Worm (Caenorhabditis elegans) whole organism, L2 larva: Measurements from ENCODE around the gene C14A4.8.

Experiments
- C34F6.9 ChIP-seq: fragments of 150-350 bp; optimal IDR thresholded peaks from 2 replicates; lab custom pipeline; 2014; ENCODE audit warnings: missing biosample characterization, missing genetic modification characterization
- F13H6.1 ChIP-seq: sonication (generic microtip); optimal IDR thresholded peaks from 2 replicates; lab custom pipeline; 2016; ENCODE audit warnings: missing genetic modification characterization, missing compliant biosample characterization
- R02D3.7 ChIP-seq: fragments of 150-350 bp; optimal IDR thresholded peaks from 2 replicates; lab custom pipeline; 2014; ENCODE audit warnings: missing biosample characterization, missing genetic modification characterization
- Y55F3AM.14 ChIP-seq: fragments of 200-800 bp; sonication (Bioruptor generic); optimal IDR thresholded peaks from 2 replicates; lab custom pipeline; 2018; ENCODE audit warnings: mild to moderate bottlenecking, missing genetic modification characterization, missing compliant biosample characterization
- ZK546.5 ChIP-seq: sonication (generic microtip); optimal IDR thresholded peaks from 2 replicates; lab custom pipeline; 2017; ENCODE audit warnings: missing biosample characterization, missing genetic modification characterization
- alr-1 ChIP-seq: fragments of 150-350 bp; optimal IDR thresholded peaks from 2 replicates; lab custom pipeline; 2014; ENCODE audit warnings: missing biosample characterization, missing genetic modification characterization
- aly-2 ChIP-seq: fragments of 150-350 bp; optimal IDR thresholded peaks from 2 replicates; lab custom pipeline; 2014; ENCODE audit warnings: missing biosample characterization, missing genetic modification characterization
- ama-1 ChIP-seq: fragments of 150-350 bp; optimal IDR thresholded peaks from 2 replicates; lab custom pipeline; 2018; ENCODE audit warnings: inconsistent platforms
- blmp-1 ChIP-seq: sonication (generic microtip); optimal IDR thresholded peaks from 2 replicates; lab custom pipeline; 2017; ENCODE audit warnings: missing genetic modification characterization, mild to moderate bottlenecking, missing compliant biosample characterization, antibody characterized with exemption, moderate library complexity; ENCODE audit not compliant: insufficient read depth
- ceh-16 ChIP-seq: fragments of 150-350 bp; optimal IDR thresholded peaks from 2 replicates; lab custom pipeline; 2014; ENCODE audit warnings: missing biosample characterization, missing genetic modification characterization
- ceh-82 ChIP-seq: fragments of 150-350 bp; optimal IDR thresholded peaks from 2 replicates; lab custom pipeline; 2014; ENCODE audit warnings: missing biosample characterization, missing genetic modification characterization
- crh-2 ChIP-seq: sonication (generic microtip); optimal IDR thresholded peaks from 2 replicates; lab custom pipeline; 2017; ENCODE audit warnings: missing biosample characterization, missing genetic modification characterization
- dmd-4 ChIP-seq: sonication (generic microtip); optimal IDR thresholded peaks from 2 replicates; lab custom pipeline; 2017; ENCODE audit warnings: missing biosample characterization, missing genetic modification characterization
- egl-27 ChIP-seq: sonication (generic microtip); optimal IDR thresholded peaks from 3 replicates; lab custom pipeline; 2017; ENCODE audit warnings: missing biosample characterization, missing genetic modification reagents, missing genetic modification characterization
- elt-1 ChIP-seq: fragments of 150-350 bp; optimal IDR thresholded peaks from 2 replicates; lab custom pipeline; 2014; ENCODE audit warnings: missing biosample characterization, missing genetic modification characterization
- elt-3 ChIP-seq: sonication (generic microtip); optimal IDR thresholded peaks from 2 replicates; lab custom pipeline; 2017; ENCODE audit warnings: missing biosample characterization, missing genetic modification characterization
- fos-1 ChIP-seq: fragments of 150-350 bp; optimal IDR thresholded peaks from 2 replicates; lab custom pipeline; 2014; ENCODE audit warnings: missing biosample characterization, missing genetic modification characterization
- gmeb-1 ChIP-seq: fragments of 150-350 bp; optimal IDR thresholded peaks from 2 replicates; lab custom pipeline; 2014; ENCODE audit warnings: missing biosample characterization, missing genetic modification characterization
- lin-11 ChIP-seq: fragments of 150-350 bp; sonication (generic microtip); optimal IDR thresholded peaks from 2 replicates; lab custom pipeline; 2014; ENCODE audit warnings: missing biosample characterization, missing genetic modification characterization, inconsistent platforms, mixed read lengths
- lin-13 ChIP-seq: fragments of 150-350 bp; optimal IDR thresholded peaks from 2 replicates; lab custom pipeline; 2014; ENCODE audit warnings: missing biosample characterization, missing genetic modification reagents, missing genetic modification characterization
- lin-39 ChIP-seq: fragments of 150-350 bp; optimal IDR thresholded peaks from 2 replicates; lab custom pipeline; 2014; ENCODE audit warnings: missing biosample characterization, missing genetic modification reagents, missing genetic modification characterization
- lsy-2 ChIP-seq, 2 experiments: fragments of 150-350 bp in 1 of 2; sonication (generic microtip) in 1 of 2; optimal IDR thresholded peaks; 2 replicates each; lab custom pipeline; 2014 to 2017; ENCODE audit warnings: missing biosample characterization in 2 of 2, missing genetic modification characterization in 2 of 2
- mab-5 ChIP-seq: fragments of 150-350 bp; optimal IDR thresholded peaks from 2 replicates; lab custom pipeline; 2014; ENCODE audit warnings: missing biosample characterization, missing genetic modification characterization
- mbf-1 ChIP-seq: sonication (generic microtip); optimal IDR thresholded peaks from 2 replicates; lab custom pipeline; 2017; ENCODE audit warnings: missing biosample characterization, missing genetic modification characterization
- mdl-1 ChIP-seq, 2 experiments: fragments of 150-350 bp in 1 of 2; sonication (generic microtip) in 1 of 2; optimal IDR thresholded peaks; 2 replicates each; lab custom pipeline; 2017; ENCODE audit warnings: missing biosample characterization in 2 of 2, missing genetic modification characterization in 2 of 2
- nhr-10 ChIP-seq: sonication (generic microtip); optimal IDR thresholded peaks from 2 replicates; lab custom pipeline; 2017; ENCODE audit warnings: missing biosample characterization, missing genetic modification characterization
- nhr-11 ChIP-seq: fragments of 150-350 bp; optimal IDR thresholded peaks from 2 replicates; lab custom pipeline; 2014; ENCODE audit warnings: missing biosample characterization, missing genetic modification characterization
- nhr-12 ChIP-seq: fragments of 150-350 bp; optimal IDR thresholded peaks from 2 replicates; lab custom pipeline; 2014; ENCODE audit warnings: missing biosample characterization, missing genetic modification characterization
- nhr-129 ChIP-seq: fragments of 150-350 bp; optimal IDR thresholded peaks from 2 replicates; lab custom pipeline; 2014; ENCODE audit warnings: missing biosample characterization, missing genetic modification characterization
- nhr-21 ChIP-seq: fragments of 150-350 bp; optimal IDR thresholded peaks from 2 replicates; lab custom pipeline; 2014; ENCODE audit warnings: missing biosample characterization, missing genetic modification characterization
- nhr-23 ChIP-seq: fragments of 150-350 bp; optimal IDR thresholded peaks from 2 replicates; lab custom pipeline; 2014; ENCODE audit warnings: missing biosample characterization, missing genetic modification reagents, missing genetic modification characterization
- nhr-237 ChIP-seq: fragments of 150-350 bp; optimal IDR thresholded peaks from 2 replicates; lab custom pipeline; 2014; ENCODE audit warnings: missing biosample characterization, missing genetic modification characterization
- nhr-25 ChIP-seq: fragments of 150-350 bp; sonication (generic microtip); optimal IDR thresholded peaks from 3 replicates; lab custom pipeline; 2014; ENCODE audit warnings: missing biosample characterization, missing genetic modification characterization
- nhr-6 ChIP-seq: fragments of 150-350 bp; optimal IDR thresholded peaks from 2 replicates; lab custom pipeline; 2014; ENCODE audit warnings: missing biosample characterization, missing genetic modification characterization
- nhr-77 ChIP-seq: fragments of 150-350 bp; optimal IDR thresholded peaks from 2 replicates; lab custom pipeline; 2014; ENCODE audit warnings: missing biosample characterization, missing genetic modification characterization
- peb-1 ChIP-seq: fragments of 150-350 bp; optimal IDR thresholded peaks from 2 replicates; lab custom pipeline; 2014; ENCODE audit warnings: missing biosample characterization, missing genetic modification characterization
- sem-4 ChIP-seq: fragments of 150-350 bp; optimal IDR thresholded peaks from 2 replicates; lab custom pipeline; 2014; ENCODE audit warnings: missing biosample characterization, missing genetic modification reagents, missing genetic modification characterization
- skn-1 ChIP-seq: sonication (generic microtip); optimal IDR thresholded peaks from 2 replicates; lab custom pipeline; 2017; ENCODE audit warnings: missing biosample characterization, missing genetic modification characterization
- sma-3 ChIP-seq: sonication (generic microtip); optimal IDR thresholded peaks from 2 replicates; lab custom pipeline; 2016; ENCODE audit warnings: missing genetic modification reagents, missing genetic modification characterization, missing compliant biosample characterization
- sma-9 ChIP-seq, 2 experiments: fragments of 150-350 bp in 1 of 2; sonication (generic microtip) in 1 of 2; optimal IDR thresholded peaks; 2 replicates each; lab custom pipeline; 2014 to 2016; ENCODE audit warnings: missing genetic modification characterization in 2 of 2, mild to moderate bottlenecking in 1 of 2, missing biosample characterization in 1 of 2, missing compliant biosample characterization in 1 of 2, missing genetic modification reagents in 1 of 2, moderate library complexity in 1 of 2
- snpc-4 ChIP-seq: fragments of 150-350 bp; optimal IDR thresholded peaks from 2 replicates; lab custom pipeline; 2014; ENCODE audit warnings: missing biosample characterization, missing genetic modification characterization
- unc-39 ChIP-seq: fragments of 150-350 bp; optimal IDR thresholded peaks from 2 replicates; lab custom pipeline; 2014; ENCODE audit warnings: missing biosample characterization, missing genetic modification characterization
- unc-55 ChIP-seq: fragments of 150-350 bp; sonication (generic microtip); optimal IDR thresholded peaks from 3 replicates; lab custom pipeline; 2014; ENCODE audit warnings: missing biosample characterization, missing genetic modification reagents, missing genetic modification characterization
- unc-62 ChIP-seq: fragments of 150-350 bp; optimal IDR thresholded peaks from 2 replicates; lab custom pipeline; 2014; ENCODE audit warnings: missing biosample characterization, missing genetic modification reagents, missing genetic modification characterization
- zag-1 ChIP-seq: fragments of 150-350 bp; optimal IDR thresholded peaks from 2 replicates; lab custom pipeline; 2014; ENCODE audit warnings: missing biosample characterization, missing genetic modification characterization
- ztf-1 ChIP-seq: fragments of 200-800 bp; sonication (Bioruptor generic); conservative IDR thresholded peaks from 2 replicates; pipeline ENCODE4 v1.3.6; 2022; ENCODE audit warnings: missing genetic modification characterization, missing compliant biosample characterization
- ztf-11 ChIP-seq: sonication (generic microtip); optimal IDR thresholded peaks from 2 replicates; lab custom pipeline; 2017; ENCODE audit warnings: missing biosample characterization, missing genetic modification characterization
- ztf-4 ChIP-seq: fragments of 150-350 bp; optimal IDR thresholded peaks from 2 replicates; lab custom pipeline; 2014; ENCODE audit warnings: missing biosample characterization, missing genetic modification characterization

The C14A4.8 gene

DNA sequence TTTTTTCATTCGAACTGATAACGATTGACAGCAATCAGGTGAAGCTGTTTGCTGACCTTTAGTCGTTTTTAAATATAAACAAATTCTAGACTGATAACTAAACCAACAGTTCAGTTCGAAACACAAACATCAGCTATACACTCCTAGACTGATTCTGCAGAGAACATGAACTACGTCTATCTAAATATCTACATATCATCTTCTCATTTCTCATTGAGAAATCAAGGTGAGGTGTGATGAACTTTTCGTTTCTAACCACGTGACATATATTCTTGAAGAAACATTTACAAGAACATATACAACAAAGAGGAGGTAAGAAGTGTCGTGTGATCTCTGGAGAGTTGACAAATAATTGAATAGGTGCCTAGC, 40.7 kb downstream of the C14A4.8 start:
- TF ChIP-seq nhr-25 (tag; lab: Kevin White, UChicago) (peak; percentile 90), sma-3 (peak; percentile 41), nhr-129 (tag; lab: Kevin White, UChicago) (peak; percentile 85), nhr-6 (peak; percentile 71), skn-1 (no peak), ceh-82 (tag; lab: Kevin White, UChicago) (no peak), ceh-16 (tag; lab: Kevin White, UChicago) (no peak), ztf-11 (tag; lab: Kevin White, UChicago) (no peak), mdl-1 (tag; optimal IDR thresholded peaks at IDR 0.05; lab: Kevin White, UChicago) (peak in 1 of 2 experiments; percentile 50), mab-5 (tag; lab: Kevin White, UChicago) (no peak), gmeb-1 (tag; lab: Kevin White, UChicago) (peak; percentile 37), crh-2 (tag; lab: Kevin White, UChicago) (peak; percentile 79), egl-27 (tag; lab: Kevin White, UChicago) (no peak), nhr-12 (tag; lab: Kevin White, UChicago) (no peak), sma-9 (GFP tag; optimal IDR thresholded peaks at IDR 0.05; lab: Kevin White, UChicago) (peak; percentile 77), sma-9 (tag; optimal IDR thresholded peaks at IDR 0.05; lab: Kevin White, UChicago) (no peak), lin-39 (tag; lab: Kevin White, UChicago) (no peak), lsy-2 (tag; optimal IDR thresholded peaks at IDR 0.05; lab: Kevin White, UChicago) (peak in 1 of 2 experiments; percentile 62), nhr-10 (tag; lab: Kevin White, UChicago) (no peak), ama-1 (peak; percentile 15), fos-1 (tag; lab: Kevin White, UChicago) (peak; percentile 5), nhr-77 (tag; lab: Kevin White, UChicago) (no peak), F13H6.1 (tag; lab: Kevin White, UChicago) (peak; percentile 36), ztf-4 (tag; lab: Kevin White, UChicago) (peak; percentile 93), unc-39 (tag; lab: Kevin White, UChicago) (no peak), sem-4 (tag; lab: Kevin White, UChicago) (no peak), mbf-1 (no peak), nhr-11 (peak; percentile 41), snpc-4 (tag; lab: Kevin White, UChicago) (peak; percentile 13), nhr-237 (tag; lab: Kevin White, UChicago) (no peak), ztf-1 (GFP tag; lab: Robert Waterston, UW) (no peak), elt-1 (tag; lab: Kevin White, UChicago) (no peak), C34F6.9 (tag; lab: Kevin White, UChicago) (peak; percentile 80), lin-11 (no peak), peb-1 (tag; lab: Kevin White, UChicago) (no peak), aly-2 (tag; lab: Kevin White, UChicago) (no peak), unc-55 (GFP tag; lab: Kevin White, UChicago) (no peak), blmp-1 (tag; lab: Kevin White, UChicago) (peak; percentile 75), R02D3.7 (tag; lab: Kevin White, UChicago) (no peak), ZK546.5 (tag; lab: Kevin White, UChicago) (no peak), elt-3 (no peak), zag-1 (tag; lab: Kevin White, UChicago) (no peak), Y55F3AM.14 (GFP tag; lab: Kevin White, UChicago) (no peak), alr-1 (no peak), nhr-23 (tag; lab: Kevin White, UChicago) (no peak), unc-62 (GFP tag; lab: Kevin White, UChicago) (no peak), nhr-21 (tag; lab: Kevin White, UChicago) (peak; percentile 79), lin-13 (GFP tag; lab: Kevin White, UChicago) (peak; percentile 32), dmd-4 (tag; lab: Kevin White, UChicago) (no peak)
